Worm (Caenorhabditis elegans) whole organism, L3 larva: Measurements from ENCODE around the gene nhr-93.

ENCODE experiments used
- daf-12 ChIP-seq: fragments of 150-350 bp; optimal IDR thresholded peaks from 2 replicates; lab custom pipeline; 2014; ENCODE audit warnings: missing biosample characterization, missing genetic modification reagents, missing genetic modification characterization
- nhr-23 ChIP-seq: fragments of 150-350 bp; optimal IDR thresholded peaks from 2 replicates; lab custom pipeline; 2014; ENCODE audit warnings: missing biosample characterization, missing genetic modification reagents, missing genetic modification characterization

DNA sequence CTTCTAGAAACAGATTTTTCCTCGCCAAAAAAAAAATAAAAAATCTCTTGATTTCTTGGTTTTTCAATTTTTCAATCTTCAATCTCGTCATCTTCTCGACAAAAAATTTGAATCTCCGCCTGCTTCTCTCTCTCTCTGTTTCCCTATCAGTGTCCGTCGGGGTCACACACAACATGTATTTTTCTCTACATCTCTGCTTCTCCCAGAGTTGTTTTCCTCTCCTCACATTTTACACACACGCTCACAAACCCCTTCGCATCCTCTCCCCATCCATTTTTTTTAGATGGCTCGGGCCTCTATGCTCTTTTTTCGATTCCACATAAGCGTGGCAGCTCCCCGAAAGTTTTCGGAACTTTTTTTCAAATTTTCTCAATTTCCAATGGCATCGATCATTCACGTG is 41.6 kb upstream of the nhr-93 start:
- TF ChIP-seq daf-12 (tag; lab: Kevin White, UChicago), result no peak
- TF ChIP-seq nhr-23, result peak; percentile 50
